Worm (Caenorhabditis elegans) whole organism, L4/young adult: ENCODE measurements around the gene F20B10.3.

Experiments
- W03F9.2 ChIP-seq: fragments of 150-350 bp; optimal IDR thresholded peaks from 2 replicates; lab custom pipeline; 2014; ENCODE audit warnings: missing biosample characterization, missing genetic modification characterization
- dao-5 ChIP-seq: sonication (generic microtip); optimal IDR thresholded peaks from 2 replicates; lab custom pipeline; 2016; ENCODE audit warnings: missing genotype, missing genetic modification characterization, moderate library complexity, missing compliant biosample characterization
- him-1 ChIP-seq: sonication (generic microtip); optimal IDR thresholded peaks from 2 replicates; lab custom pipeline; 2016; ENCODE audit warnings: missing genotype, missing genetic modification reagents, missing genetic modification characterization, missing compliant biosample characterization

DNA sequence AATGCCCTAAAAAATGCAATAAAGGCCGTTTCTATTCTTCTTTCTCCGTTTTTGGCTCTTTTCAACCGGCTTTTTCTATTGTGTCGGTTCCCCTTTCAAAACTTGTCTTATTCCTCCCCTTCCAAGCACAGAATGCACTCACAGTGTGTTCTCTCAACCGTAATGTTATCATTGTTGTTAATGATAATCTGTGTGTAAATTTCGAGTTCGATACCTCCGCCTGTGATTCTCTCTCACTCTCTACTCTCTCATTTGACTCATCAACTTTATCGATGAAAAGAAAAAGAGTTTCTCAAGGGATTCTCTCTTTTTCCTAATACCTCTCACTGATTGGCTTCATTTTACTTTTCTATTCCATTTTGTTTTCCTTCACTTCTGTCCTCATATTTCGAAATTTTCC, 39.3 kb upstream of the F20B10.3 start:
- TF ChIP-seq dao-5 (tag; lab: Kevin White, UChicago) = no peak
- no peak for TF ChIP-seq him-1 (tag; lab: Kevin White, UChicago)
- TF ChIP-seq W03F9.2 (tag; lab: Kevin White, UChicago) = no peak
